Fruit fly (Drosophila melanogaster) whole organism, embryonic: ENCODE results near the gene Ilp6.

Experiments used
- Asciz ChIP-seq: fragments of 200-800 bp; sonication (Bioruptor generic); optimal IDR thresholded peaks from 2 replicates; lab custom pipeline; 2017; ENCODE audit warnings: missing biosample characterization, mild to moderate bottlenecking, missing genetic modification characterization, missing genetic modification reagents
- Atf-2 ChIP-seq: fragments of 200-800 bp; sonication (Bioruptor generic); optimal IDR thresholded peaks from 2 replicates; lab custom pipeline; 2016; ENCODE audit warnings: missing biosample characterization, missing genetic modification characterization
- CG10147 ChIP-seq: fragments of 200-800 bp; sonication (Bioruptor generic); optimal IDR thresholded peaks from 2 replicates; lab custom pipeline; 2019; ENCODE audit warnings: missing biosample characterization, mild to moderate bottlenecking, missing genetic modification characterization, moderate library complexity
- CG12659 ChIP-seq: fragments of 200-800 bp; sonication (Bioruptor generic); optimal IDR thresholded peaks from 3 replicates; lab custom pipeline; 2017; ENCODE audit warnings: mild to moderate bottlenecking, missing biosample characterization, missing genetic modification reagents, missing genetic modification characterization
- CG14667 ChIP-seq: fragments of 200-800 bp; sonication (Bioruptor generic); IDR thresholded peaks from 2 replicates; pipeline ENCODE4 v1.3.6; 2022; ENCODE audit warnings: missing biosample characterization, missing genetic modification characterization
- CG1529 ChIP-seq: fragments of 200-800 bp; sonication (Bioruptor generic); optimal IDR thresholded peaks from 3 replicates; lab custom pipeline; 2018; ENCODE audit warnings: missing biosample characterization, missing genetic modification characterization
- CG16863 ChIP-seq: fragments of 200-800 bp; sonication (Bioruptor generic); optimal IDR thresholded peaks from 3 replicates; lab custom pipeline; 2016; ENCODE audit warnings: missing biosample characterization, missing genetic modification characterization
- CG17186 ChIP-seq: fragments of 200-800 bp; sonication (Bioruptor generic); optimal IDR thresholded peaks from 3 replicates; lab custom pipeline; 2017; ENCODE audit warnings: missing biosample characterization, missing genetic modification reagents, missing genetic modification characterization
- CG17802 ChIP-seq: fragments of 200-800 bp; sonication (Bioruptor generic); optimal IDR thresholded peaks from 2 replicates; lab custom pipeline; 2018; ENCODE audit warnings: missing biosample characterization, mild to moderate bottlenecking, missing genetic modification characterization, moderate library complexity
- CG1792 ChIP-seq: fragments of 200-800 bp; sonication (Bioruptor generic); optimal IDR thresholded peaks from 2 replicates; lab custom pipeline; 2016; ENCODE audit warnings: missing biosample characterization, missing genetic modification characterization
- CG1832 ChIP-seq: fragments of 200-800 bp; sonication (Bioruptor generic); optimal IDR thresholded peaks from 2 replicates; lab custom pipeline; 2017; ENCODE audit warnings: missing biosample characterization, mild to moderate bottlenecking, missing genetic modification characterization, inconsistent platforms
- CG2199 ChIP-seq: fragments of 200-800 bp; sonication (Bioruptor generic); IDR thresholded peaks from 3 replicates; pipeline ENCODE4 v1.3.6; 2022; ENCODE audit warnings: missing biosample characterization, missing genetic modification characterization
- CG2202 ChIP-seq: fragments of 200-800 bp; sonication (Bioruptor generic); optimal IDR thresholded peaks from 2 replicates; lab custom pipeline; 2018; ENCODE audit warnings: missing biosample characterization, mild to moderate bottlenecking, missing genetic modification characterization
- CG31388 ChIP-seq: fragments of 200-800 bp; sonication (Bioruptor generic); optimal IDR thresholded peaks from 2 replicates; lab custom pipeline; 2016; ENCODE audit warnings: missing biosample characterization, missing genetic modification characterization
- CG33213 ChIP-seq: fragments of 200-800 bp; sonication (Bioruptor generic); optimal IDR thresholded peaks from 3 replicates; lab custom pipeline; 2016; ENCODE audit warnings: missing biosample characterization, missing genetic modification characterization
- CG6175 ChIP-seq: fragments of 200-800 bp; sonication (Bioruptor generic); IDR thresholded peaks from 3 replicates; pipeline ENCODE4 v1.3.6; 2022; ENCODE audit warnings: missing biosample characterization, missing genetic modification characterization
- CG6654 ChIP-seq: fragments of 200-800 bp; sonication (Bioruptor generic); optimal IDR thresholded peaks from 2 replicates; lab custom pipeline; 2017; ENCODE audit warnings: missing biosample characterization, mild to moderate bottlenecking, missing genetic modification characterization
- CG7271 ChIP-seq: fragments of 200-800 bp; sonication (Bioruptor generic); optimal IDR thresholded peaks from 2 replicates; lab custom pipeline; 2018; ENCODE audit warnings: missing biosample characterization, mild to moderate bottlenecking, missing genetic modification characterization, moderate library complexity
- CG7357 ChIP-seq: fragments of 200-800 bp; sonication (Bioruptor generic); IDR thresholded peaks from 3 replicates; pipeline ENCODE4 v1.3.6; 2022; ENCODE audit warnings: missing biosample characterization, missing genetic modification characterization
- CG7963 ChIP-seq: fragments of 200-800 bp; sonication (Bioruptor generic); IDR thresholded peaks from 3 replicates; pipeline ENCODE4 v1.3.6; 2022; ENCODE audit warnings: missing biosample characterization, missing genetic modification characterization; ENCODE audit not compliant: partially characterized antibody
- CHES-1-like ChIP-seq: fragments of 200-800 bp; sonication (Bioruptor generic); optimal IDR thresholded peaks from 2 replicates; lab custom pipeline; 2016; ENCODE audit warnings: missing biosample characterization, missing genetic modification characterization
- Dfd ChIP-seq, 2 experiments: fragments of >200 bp; optimal IDR thresholded peaks; 2 replicates each; lab custom pipeline; 2017; ENCODE audit warnings: missing biosample characterization in 2 of 2, missing genetic modification characterization in 2 of 2
- Eip74EF ChIP-seq, 2 experiments: fragments of 200-800 bp in 1 of 2; fragments of >200 bp in 1 of 2; sonication (Bioruptor generic) in 1 of 2; optimal IDR thresholded peaks; 2 replicates each; lab custom pipeline; 2017 to 2019; ENCODE audit warnings: missing biosample characterization in 2 of 2, missing genetic modification characterization in 2 of 2, mild to moderate bottlenecking in 1 of 2, moderate library complexity in 1 of 2
- Fer1 ChIP-seq: fragments of 200-800 bp; sonication (Bioruptor generic); optimal IDR thresholded peaks from 2 replicates; lab custom pipeline; 2017; ENCODE audit warnings: missing biosample characterization, mild to moderate bottlenecking, missing genetic modification characterization
- Lhr ChIP-seq: fragments of 200-800 bp; sonication (Bioruptor generic); optimal IDR thresholded peaks from 3 replicates; lab custom pipeline; 2017; ENCODE audit warnings: mild to moderate bottlenecking, missing biosample characterization, missing genetic modification reagents, missing genetic modification characterization
- Neu2 ChIP-seq: fragments of 200-800 bp; sonication (Bioruptor generic); optimal IDR thresholded peaks from 3 replicates; lab custom pipeline; 2016; ENCODE audit warnings: missing biosample characterization, missing genetic modification characterization, borderline replicate concordance
- Ptx1 ChIP-seq: fragments of 200-800 bp; sonication (Bioruptor generic); IDR thresholded peaks from 2 replicates; pipeline ENCODE4 v1.3.6; 2022; ENCODE audit warnings: missing biosample characterization, missing genetic modification characterization
- Scr ChIP-seq: fragments of 200-800 bp; sonication (Bioruptor generic); IDR thresholded peaks from 2 replicates; pipeline ENCODE4 v1.3.6; 2022; ENCODE audit warnings: missing biosample characterization, missing genetic modification characterization; ENCODE audit not compliant: partially characterized antibody
- Ssrp ChIP-seq: fragments of 200-800 bp; sonication (Bioruptor generic); optimal IDR thresholded peaks from 2 replicates; lab custom pipeline; 2018; ENCODE audit warnings: missing biosample characterization, mild to moderate bottlenecking, missing genetic modification characterization, moderate library complexity
- TFAM ChIP-seq: fragments of 200-800 bp; sonication (Bioruptor generic); optimal IDR thresholded peaks from 2 replicates; lab custom pipeline; 2017; ENCODE audit warnings: missing biosample characterization, missing genetic modification characterization, inconsistent platforms
- al ChIP-seq: fragments of 200-800 bp; sonication (Bioruptor generic); IDR thresholded peaks from 2 replicates; pipeline ENCODE4 v1.3.6; 2022; ENCODE audit warnings: missing biosample characterization, missing genetic modification characterization
- ash1 ChIP-seq: fragments of 200-800 bp; sonication (Bioruptor generic); optimal IDR thresholded peaks from 2 replicates; lab custom pipeline; 2018; ENCODE audit warnings: missing biosample characterization, mild to moderate bottlenecking, missing genetic modification characterization
- az2 ChIP-seq: fragments of 200-800 bp; sonication (Bioruptor generic); optimal IDR thresholded peaks from 3 replicates; lab custom pipeline; 2016; ENCODE audit warnings: missing biosample characterization, missing genetic modification characterization
- bsh ChIP-seq, 2 experiments: fragments of 200-800 bp; sonication (Bioruptor generic); optimal IDR thresholded peaks; 2 replicates each; lab custom pipeline; 2017 to 2018; ENCODE audit warnings: mild to moderate bottlenecking in 2 of 2, missing biosample characterization in 2 of 2, missing genetic modification characterization in 2 of 2, moderate library complexity in 1 of 2
- chif ChIP-seq, 2 experiments: fragments of 200-800 bp; sonication (Bioruptor generic); optimal IDR thresholded peaks; 3 replicates each; lab custom pipeline; 2016; ENCODE audit warnings: missing biosample characterization in 2 of 2, missing genetic modification characterization in 2 of 2
- chinmo ChIP-seq: fragments of 200-800 bp; sonication (Bioruptor generic); IDR thresholded peaks from 4 replicates; pipeline ENCODE4 v1.3.6; 2022; ENCODE audit warnings: missing biosample characterization, missing genetic modification characterization; ENCODE audit not compliant: partially characterized antibody
- dan ChIP-seq: fragments of 200-800 bp; sonication (Bioruptor generic); IDR thresholded peaks from 2 replicates; pipeline ENCODE4 v1.3.6; 2022; ENCODE audit warnings: missing biosample characterization, missing genetic modification characterization
- gcm2 ChIP-seq: fragments of 200-800 bp; sonication (Bioruptor generic); optimal IDR thresholded peaks from 2 replicates; lab custom pipeline; 2016; ENCODE audit warnings: missing biosample characterization, missing genetic modification characterization
- gsb ChIP-seq: fragments of 200-800 bp; sonication (Bioruptor generic); IDR thresholded peaks from 2 replicates; pipeline ENCODE4 v1.3.6; 2022; ENCODE audit warnings: missing biosample characterization, missing genetic modification characterization
- gsb-n ChIP-seq: fragments of 200-800 bp; sonication (Bioruptor generic); optimal IDR thresholded peaks from 3 replicates; lab custom pipeline; 2018; ENCODE audit warnings: missing biosample characterization, mild to moderate bottlenecking, missing genetic modification characterization
- h ChIP-seq: fragments of >200 bp; optimal IDR thresholded peaks from 2 replicates; lab custom pipeline; 2017
- hbn ChIP-seq: fragments of 200-800 bp; sonication (Bioruptor generic); IDR thresholded peaks from 2 replicates; pipeline ENCODE4 v1.3.6; 2022; ENCODE audit warnings: missing biosample characterization, missing genetic modification characterization; ENCODE audit not compliant: partially characterized antibody
- jing ChIP-seq: fragments of 200-800 bp; sonication (Bioruptor generic); optimal IDR thresholded peaks from 2 replicates; lab custom pipeline; 2018; ENCODE audit warnings: missing biosample characterization, mild to moderate bottlenecking, missing genetic modification characterization
- onecut ChIP-seq: fragments of 200-800 bp; sonication (Bioruptor generic); IDR thresholded peaks from 2 replicates; pipeline ENCODE4 v1.3.6; 2022; ENCODE audit warnings: missing biosample characterization, missing genetic modification characterization
- pan ChIP-seq, 4 experiments: fragments of >200 bp in 3 of 4; fragments of 200-800 bp in 1 of 4; sonication (Bioruptor generic) in 1 of 4; optimal IDR thresholded peaks in 3 of 4; IDR thresholded peaks in 1 of 4; 2 replicates each; pipeline versions ENCODE4 v1.3.6 to Lab custom; 2017 to 2022; ENCODE audit warnings: missing biosample characterization in 2 of 4, missing genetic modification characterization in 2 of 4, mixed read lengths in 1 of 4
- ro ChIP-seq: fragments of 200-800 bp; sonication (Bioruptor generic); IDR thresholded peaks from 2 replicates; pipeline ENCODE4 v1.3.6; 2022; ENCODE audit warnings: missing biosample characterization, missing genetic modification characterization
- run ChIP-seq: fragments of 200-800 bp; sonication (Bioruptor generic); optimal IDR thresholded peaks from 3 replicates; lab custom pipeline; 2018; ENCODE audit warnings: missing biosample characterization, mild to moderate bottlenecking, missing genetic modification characterization
- sima ChIP-seq: fragments of 200-800 bp; sonication (Bioruptor generic); optimal IDR thresholded peaks from 2 replicates; lab custom pipeline; 2016; ENCODE audit warnings: missing biosample characterization, missing genetic modification characterization
- tll ChIP-seq, 2 experiments: fragments of 200-800 bp in 1 of 2; fragments of >200 bp in 1 of 2; sonication (Bioruptor generic) in 1 of 2; optimal IDR thresholded peaks; 2 replicates each; lab custom pipeline; 2017 to 2019; ENCODE audit warnings: missing biosample characterization in 2 of 2, missing genetic modification characterization in 2 of 2, mild to moderate bottlenecking in 1 of 2, moderate library complexity in 1 of 2

Ilp6 gene

dm6 chrX:2318369-2318768 is 16.1 kb downstream of the Ilp6 start (continued):
- TF ChIP-seq az2 (peak; percentile 40), CG31388 (GFP tag; lab: Kevin White, UChicago) (no peak), CG2202 (peak; percentile 35), dan (GFP tag; lab: Robert Waterston, UW) (peak; percentile 56; the same call in 1 of the 2 replicates), pan (optimal IDR thresholded peaks at IDR 0.05; lab: Kevin White, UChicago) (peak in 1 of 2 experiments; percentile 46), pan (GFP tag; optimal IDR thresholded peaks at IDR 0.05 in 1 of 2, IDR thresholded peaks at IDR 0.05 in 1 of 2) (peak in 1 of 2 experiments; percentile 79), CG33213 (GFP tag; lab: Kevin White, UChicago) (no peak), Asciz (peak; percentile 43), CG6654 (GFP tag; lab: Kevin White, UChicago) (no peak), CG17186 (GFP tag; lab: Kevin White, UChicago) (no peak), Eip74EF (GFP tag; optimal IDR thresholded peaks at IDR 0.05; lab: Kevin White, UChicago) (no peak), CG10147 (GFP tag; lab: Kevin White, UChicago) (no peak), TFAM (GFP tag; lab: Kevin White, UChicago) (no peak), Atf-2 (peak; percentile 33), onecut (GFP tag; lab: Robert Waterston, UW) (peak; percentile 47), CHES-1-like (no peak), CG2199 (GFP tag; lab: Robert Waterston, UW) (peak; percentile 49; the same call in 1 of the 3 replicates), Ssrp (peak; percentile 35), Ptx1 (peak; percentile 82), ro (GFP tag; lab: Robert Waterston, UW) (peak; percentile 63; the same call in 1 of the 2 replicates), CG16863 (GFP tag; lab: Kevin White, UChicago) (peak; percentile 69), CG7271 (no peak), sima (GFP tag; lab: Kevin White, UChicago) (no peak), run (tag; lab: Kevin White, UChicago) (no peak), gsb (GFP tag; lab: Robert Waterston, UW) (0 out of 2 replicates have a peak, but pooled peaks have one; percentile 9), bsh (GFP tag; optimal IDR thresholded peaks at IDR 0.05; lab: Kevin White, UChicago) (peak in 1 of 2 experiments; percentile 74), chinmo (no peak), CG7963 (GFP tag; lab: Robert Waterston, UW) (no peak), chif (GFP tag; optimal IDR thresholded peaks at IDR 0.05; lab: Kevin White, UChicago) (peak in 1 of 2 experiments; percentile 53), CG6175 (GFP tag; lab: Robert Waterston, UW) (no peak), jing (GFP tag; lab: Kevin White, UChicago) (peak; percentile 45), ash1 (GFP tag; lab: Kevin White, UChicago) (no peak), CG1832 (GFP tag; lab: Kevin White, UChicago) (no peak), CG12659 (peak; percentile 5), al (GFP tag; lab: Robert Waterston, UW) (no peak), CG1529 (peak; percentile 32), h (lab: Kevin White, UChicago) (no peak), hbn (GFP tag; lab: Robert Waterston, UW) (no peak), Neu2 (GFP tag; lab: Kevin White, UChicago) (no peak), Dfd (GFP tag; optimal IDR thresholded peaks at IDR 0.05; lab: Kevin White, UChicago) (no peak), CG7357 (GFP tag; lab: Robert Waterston, UW) (peak; percentile 63; the same call in 1 of the 3 replicates), Scr (GFP tag; lab: Robert Waterston, UW) (no peak), CG17802 (tag; lab: Kevin White, UChicago) (peak; percentile 19), gcm2 (GFP tag; lab: Kevin White, UChicago) (peak; percentile 6), Lhr (GFP tag; lab: Kevin White, UChicago) (no peak), tll (GFP tag; optimal IDR thresholded peaks at IDR 0.05; lab: Kevin White, UChicago) (no peak), CG14667 (GFP tag; lab: Robert Waterston, UW) (peak; percentile 73), Fer1 (GFP tag; lab: Kevin White, UChicago) (no peak), gsb-n (tag; lab: Kevin White, UChicago) (peak; percentile 31), CG1792 (peak; percentile 51)
